Fruit fly (Drosophila melanogaster) S2 (cell line): ENCODE results near the gene CG34287.

Experiments
- CG8478 ChIP-seq: fragments of >200 bp; optimal IDR thresholded peaks from 2 replicates; lab custom pipeline; 2018
- CTCF ChIP-seq, 2 experiments: fragments of >200 bp; optimal IDR thresholded peaks; 2 replicates each; lab custom pipeline; 2018

- no peak for TF ChIP-seq CG8478 (lab: Kevin White, UChicago)
- no peak for TF ChIP-seq CTCF (optimal IDR thresholded peaks at IDR 0.05; lab: Kevin White, UChicago)
Observed at dm6 chr3R:5824456-5824855, 28.7 kb upstream of the CG34287 start, which contains the start of the genes Sec20 and dgrn.
